Fruit fly (Drosophila melanogaster) whole organism, embryonic: ENCODE data around the gene CG4459.

ENCODE experiments used
- Adf1 ChIP-seq: fragments of 200-800 bp; sonication (Bioruptor generic); IDR thresholded peaks from 2 replicates; pipeline ENCODE4 v1.3.6; 2022; ENCODE audit warnings: missing biosample characterization, missing genetic modification characterization
- Aef1 ChIP-seq: fragments of 200-800 bp; sonication (Bioruptor generic); IDR thresholded peaks from 3 replicates; pipeline ENCODE4 v1.3.6; 2022; ENCODE audit warnings: missing biosample characterization, missing genetic modification characterization
- Bteb2 ChIP-seq: fragments of 200-800 bp; sonication (Bioruptor generic); optimal IDR thresholded peaks from 2 replicates; lab custom pipeline; 2016; ENCODE audit warnings: missing biosample characterization, missing genetic modification characterization
- CG10147 ChIP-seq: fragments of 200-800 bp; sonication (Bioruptor generic); optimal IDR thresholded peaks from 2 replicates; lab custom pipeline; 2019; ENCODE audit warnings: missing biosample characterization, mild to moderate bottlenecking, missing genetic modification characterization, moderate library complexity
- CG11093 ChIP-seq: fragments of 200-800 bp; sonication (Bioruptor generic); IDR thresholded peaks from 3 replicates; pipeline ENCODE4 v1.3.6; 2022; ENCODE audit warnings: missing biosample characterization, missing genetic modification characterization
- CG11456 ChIP-seq: fragments of 200-800 bp; sonication (Bioruptor generic); IDR thresholded peaks from 3 replicates; pipeline ENCODE4 v1.3.6; 2022; ENCODE audit warnings: missing biosample characterization, missing genetic modification characterization
- CG12104 ChIP-seq: fragments of 200-800 bp; sonication (Bioruptor generic); optimal IDR thresholded peaks from 3 replicates; lab custom pipeline; 2016; ENCODE audit warnings: missing biosample characterization, missing genetic modification characterization
- CG12299 ChIP-seq: fragments of 200-800 bp; sonication (Bioruptor generic); optimal IDR thresholded peaks from 2 replicates; lab custom pipeline; 2018; ENCODE audit warnings: missing biosample characterization, mild to moderate bottlenecking, missing genetic modification characterization
- CG1529 ChIP-seq: fragments of 200-800 bp; sonication (Bioruptor generic); optimal IDR thresholded peaks from 3 replicates; lab custom pipeline; 2018; ENCODE audit warnings: missing biosample characterization, missing genetic modification characterization
- CG15601 ChIP-seq: fragments of 200-800 bp; sonication (Bioruptor generic); optimal IDR thresholded peaks from 3 replicates; lab custom pipeline; 2019; ENCODE audit warnings: missing biosample characterization, mild to moderate bottlenecking, missing genetic modification characterization, moderate library complexity
- CG16813 ChIP-seq: fragments of 200-800 bp; sonication (Bioruptor generic); IDR thresholded peaks from 3 replicates; pipeline ENCODE4 v1.3.6; 2022; ENCODE audit warnings: missing biosample characterization, missing genetic modification characterization; ENCODE audit not compliant: partially characterized antibody
- CG16863 ChIP-seq: fragments of 200-800 bp; sonication (Bioruptor generic); optimal IDR thresholded peaks from 3 replicates; lab custom pipeline; 2016; ENCODE audit warnings: missing biosample characterization, missing genetic modification characterization
- CG18764 ChIP-seq: fragments of 200-800 bp; sonication (Bioruptor generic); optimal IDR thresholded peaks from 3 replicates; lab custom pipeline; 2016; ENCODE audit warnings: missing biosample characterization, missing genetic modification characterization
- CG2199 ChIP-seq: fragments of 200-800 bp; sonication (Bioruptor generic); IDR thresholded peaks from 3 replicates; pipeline ENCODE4 v1.3.6; 2022; ENCODE audit warnings: missing biosample characterization, missing genetic modification characterization
- CG3407 ChIP-seq: fragments of 200-800 bp; sonication (Bioruptor generic); optimal IDR thresholded peaks from 2 replicates; lab custom pipeline; 2018; ENCODE audit warnings: missing biosample characterization, mild to moderate bottlenecking, missing genetic modification characterization
- CG34224 ChIP-seq: fragments of 200-800 bp; sonication (Bioruptor generic); IDR thresholded peaks from 3 replicates; pipeline ENCODE4 v1.3.6; 2022; ENCODE audit warnings: missing biosample characterization, missing genetic modification characterization; ENCODE audit not compliant: partially characterized antibody
- CG3726 ChIP-seq: fragments of 200-800 bp; sonication (Bioruptor generic); IDR thresholded peaks from 3 replicates; pipeline ENCODE4, ENCODE4 v1.3.6; 2022; ENCODE audit warnings: missing biosample characterization, missing genetic modification characterization
- CG3847 ChIP-seq: fragments of 200-800 bp; sonication (Bioruptor generic); IDR thresholded peaks from 2 replicates; pipeline ENCODE4 v1.3.6; 2022; ENCODE audit warnings: missing biosample characterization, missing genetic modification characterization
- CG4328 ChIP-seq: fragments of 200-800 bp; sonication (Bioruptor generic); optimal IDR thresholded peaks from 3 replicates; lab custom pipeline; 2017; ENCODE audit warnings: missing biosample characterization, missing genetic modification reagents, missing genetic modification characterization
- CG6683 ChIP-seq: fragments of 200-800 bp; sonication (Bioruptor generic); optimal IDR thresholded peaks from 2 replicates; lab custom pipeline; 2017; ENCODE audit warnings: missing biosample characterization, mild to moderate bottlenecking, missing genetic modification characterization, missing genetic modification reagents
- Camta ChIP-seq: fragments of 200-800 bp; sonication (Bioruptor generic); optimal IDR thresholded peaks from 2 replicates; lab custom pipeline; 2016; ENCODE audit warnings: missing biosample characterization, missing genetic modification characterization
- D19A ChIP-seq: fragments of 200-800 bp; optimal IDR thresholded peaks from 3 replicates; lab custom pipeline; 2019; ENCODE audit warnings: missing biosample characterization, mild to moderate bottlenecking, missing genetic modification characterization, moderate library complexity
- Dad ChIP-seq: fragments of 200-800 bp; sonication (Bioruptor generic); optimal IDR thresholded peaks from 3 replicates; lab custom pipeline; 2016; ENCODE audit warnings: missing biosample characterization, missing genetic modification characterization
- Doc2 ChIP-seq: fragments of 200-800 bp; sonication (Bioruptor generic); IDR thresholded peaks from 2 replicates; pipeline ENCODE4 v1.3.6; 2022; ENCODE audit warnings: missing biosample characterization, missing genetic modification characterization
- Dp ChIP-seq: fragments of 200-800 bp; sonication (Bioruptor generic); optimal IDR thresholded peaks from 2 replicates; lab custom pipeline; 2018; ENCODE audit warnings: missing biosample characterization, mild to moderate bottlenecking, missing genetic modification characterization, moderate library complexity
- Dref ChIP-seq: fragments of 200-800 bp; sonication (Bioruptor generic); IDR thresholded peaks from 2 replicates; pipeline ENCODE4 v1.3.6; 2022; ENCODE audit warnings: missing biosample characterization, missing genetic modification characterization
- ERR ChIP-seq: fragments of 200-800 bp; sonication (Bioruptor generic); optimal IDR thresholded peaks from 2 replicates; lab custom pipeline; 2016; ENCODE audit warnings: missing biosample characterization, missing genetic modification characterization
- Fer2 ChIP-seq: fragments of 200-800 bp; sonication (Bioruptor generic); optimal IDR thresholded peaks from 2 replicates; lab custom pipeline; 2018; ENCODE audit warnings: missing biosample characterization, mild to moderate bottlenecking, missing genetic modification characterization, moderate library complexity
- Hr39 ChIP-seq: fragments of >200 bp; optimal IDR thresholded peaks from 2 replicates; lab custom pipeline; 2017
- Hr51 ChIP-seq, 2 experiments: fragments of 200-800 bp; sonication (Bioruptor generic); optimal IDR thresholded peaks; 2 replicates in 1 of 2; 3 replicates in 1 of 2; lab custom pipeline; 2016 to 2018; ENCODE audit warnings: missing biosample characterization in 2 of 2, missing genetic modification characterization in 2 of 2, mild to moderate bottlenecking in 1 of 2, moderate library complexity in 1 of 2
- Hsf ChIP-seq: fragments of 200-800 bp; sonication (Bioruptor generic); optimal IDR thresholded peaks from 3 replicates; lab custom pipeline; 2016; ENCODE audit warnings: missing biosample characterization, missing genetic modification characterization
- Max ChIP-seq: fragments of 200-800 bp; sonication (Bioruptor generic); optimal IDR thresholded peaks from 2 replicates; lab custom pipeline; 2016; ENCODE audit warnings: missing biosample characterization, mild to moderate bottlenecking, missing genetic modification characterization
- Oli ChIP-seq: fragments of 200-800 bp; sonication (Bioruptor generic); optimal IDR thresholded peaks from 2 replicates; lab custom pipeline; 2018; ENCODE audit warnings: missing biosample characterization, mild to moderate bottlenecking, missing genetic modification characterization, moderate library complexity
- Pdp1 ChIP-seq, 2 experiments: fragments of 200-800 bp; sonication (Bioruptor generic); optimal IDR thresholded peaks; 3 replicates each; lab custom pipeline; 2016; ENCODE audit warnings: missing biosample characterization in 2 of 2, missing genetic modification characterization in 2 of 2, mild to moderate bottlenecking in 1 of 2, moderate library complexity in 1 of 2
- Rx ChIP-seq: fragments of 200-800 bp; sonication (Bioruptor generic); IDR thresholded peaks from 2 replicates; pipeline ENCODE4 v1.3.6; 2022; ENCODE audit warnings: missing biosample characterization, missing genetic modification characterization
- Sox102F ChIP-seq: fragments of 200-800 bp; sonication (Bioruptor generic); optimal IDR thresholded peaks from 2 replicates; lab custom pipeline; 2018; ENCODE audit warnings: missing biosample characterization, mild to moderate bottlenecking, missing genetic modification characterization, moderate library complexity
- ato ChIP-seq: fragments of 200-800 bp; sonication (Bioruptor generic); IDR thresholded peaks from 2 replicates; pipeline ENCODE4 v1.3.6; 2022; ENCODE audit warnings: missing biosample characterization, missing genetic modification characterization; ENCODE audit not compliant: partially characterized antibody
- btn ChIP-seq: fragments of 200-800 bp; sonication (Bioruptor generic); optimal IDR thresholded peaks from 2 replicates; lab custom pipeline; 2016; ENCODE audit warnings: missing biosample characterization, missing genetic modification characterization
- emc ChIP-seq: fragments of 200-800 bp; sonication (Bioruptor generic); optimal IDR thresholded peaks from 2 replicates; lab custom pipeline; 2016; ENCODE audit warnings: missing biosample characterization, missing genetic modification characterization
- ftz-f1 ChIP-seq: fragments of 200-800 bp; sonication (Bioruptor generic); optimal IDR thresholded peaks from 2 replicates; lab custom pipeline; 2016; ENCODE audit warnings: missing biosample characterization, missing genetic modification characterization
- gce ChIP-seq: fragments of 200-800 bp; sonication (Bioruptor generic); IDR thresholded peaks from 3 replicates; pipeline ENCODE4 v1.3.6; 2022; ENCODE audit warnings: missing biosample characterization, missing genetic modification characterization
- hb ChIP-seq: fragments of 200-800 bp; sonication (Bioruptor generic); IDR thresholded peaks from 3 replicates; pipeline ENCODE4 v1.3.6; 2022; ENCODE audit warnings: missing biosample characterization, missing genetic modification characterization; ENCODE audit not compliant: partially characterized antibody
- hbn ChIP-seq: fragments of 200-800 bp; sonication (Bioruptor generic); IDR thresholded peaks from 2 replicates; pipeline ENCODE4 v1.3.6; 2022; ENCODE audit warnings: missing biosample characterization, missing genetic modification characterization; ENCODE audit not compliant: partially characterized antibody
- lmd ChIP-seq: fragments of 200-800 bp; sonication (Bioruptor generic); IDR thresholded peaks from 2 replicates; pipeline ENCODE4 v1.3.6; 2022; ENCODE audit warnings: missing biosample characterization, missing genetic modification characterization
- org-1 ChIP-seq: fragments of 200-800 bp; sonication (Bioruptor generic); optimal IDR thresholded peaks from 2 replicates; lab custom pipeline; 2017; ENCODE audit warnings: missing biosample characterization, missing genetic modification characterization
- pan ChIP-seq, 4 experiments: fragments of >200 bp in 3 of 4; fragments of 200-800 bp in 1 of 4; sonication (Bioruptor generic) in 1 of 4; optimal IDR thresholded peaks in 3 of 4; IDR thresholded peaks in 1 of 4; 2 replicates each; pipeline versions ENCODE4 v1.3.6 to Lab custom; 2017 to 2022; ENCODE audit warnings: missing biosample characterization in 2 of 4, missing genetic modification characterization in 2 of 4, mixed read lengths in 1 of 4
- phol ChIP-seq: fragments of 200-800 bp; sonication (Bioruptor generic); optimal IDR thresholded peaks from 3 replicates; lab custom pipeline; 2018; ENCODE audit warnings: missing biosample characterization, mild to moderate bottlenecking, missing genetic modification characterization, moderate library complexity
- row ChIP-seq: fragments of 200-800 bp; sonication (Bioruptor generic); IDR thresholded peaks from 3 replicates; pipeline ENCODE4 v1.3.6; 2022; ENCODE audit warnings: missing biosample characterization, missing genetic modification characterization
- wdn ChIP-seq: fragments of 200-800 bp; sonication (Bioruptor generic); IDR thresholded peaks from 2 replicates; pipeline ENCODE4 v1.3.6; 2022; ENCODE audit warnings: missing biosample characterization, missing genetic modification characterization

The CG4459 gene

dm6 chr3R:19880431-19880939 lies 48.0 kb downstream of the CG4459 start (continued):
- TF ChIP-seq CG11093, result 0 out of 3 replicates have a peak, but pooled peaks have one; percentile 29
- TF ChIP-seq Aef1 (GFP tag; lab: Robert Waterston, UW), result peak; percentile 63; the same call in 2 of the 3 replicates
- TF ChIP-seq CG34224 (GFP tag; lab: Robert Waterston, UW), result 0 out of 3 replicates have a peak, but pooled peaks have one; percentile 16
- TF ChIP-seq CG10147, result peak; percentile 54
- TF ChIP-seq gce (GFP tag; lab: Robert Waterston, UW), result peak; percentile 46; the same call in 1 of the 3 replicates
- peak in 1 of 2 experiments; percentile 75 for TF ChIP-seq Hr51 (GFP tag; optimal IDR thresholded peaks at IDR 0.05; lab: Kevin White, UChicago)
- TF ChIP-seq Oli (tag; lab: Kevin White, UChicago), result peak; percentile 60
- no peak for TF ChIP-seq pan (optimal IDR thresholded peaks at IDR 0.05; lab: Kevin White, UChicago)
- peak in 1 of 2 experiments; percentile 44 for TF ChIP-seq pan (GFP tag; optimal IDR thresholded peaks at IDR 0.05 in 1 of 2, IDR thresholded peaks at IDR 0.05 in 1 of 2)
- peak; percentile 39 for TF ChIP-seq D19A (tag; lab: Kevin White, UChicago)
- TF ChIP-seq CG1529 (GFP tag; lab: Kevin White, UChicago), result no peak
- TF ChIP-seq btn (GFP tag; lab: Kevin White, UChicago), result peak; percentile 37
- no peak for TF ChIP-seq CG18764 (GFP tag; lab: Kevin White, UChicago)
- no peak for TF ChIP-seq emc (GFP tag; lab: Kevin White, UChicago)
- peak; percentile 36 for TF ChIP-seq CG12104
- peak; percentile 17 for TF ChIP-seq CG3407 (GFP tag; lab: Kevin White, UChicago)
- no peak for TF ChIP-seq Dref
- TF ChIP-seq Doc2 (GFP tag; lab: Robert Waterston, UW), result no peak
- TF ChIP-seq Dp (GFP tag; lab: Kevin White, UChicago), result no peak
- TF ChIP-seq Bteb2 (GFP tag; lab: Kevin White, UChicago), result no peak
- peak; percentile 26 for TF ChIP-seq Dad (GFP tag; lab: Kevin White, UChicago)
- peak in 1 of 2 experiments; percentile 35 for TF ChIP-seq Pdp1 (GFP tag; optimal IDR thresholded peaks at IDR 0.05; lab: Kevin White, UChicago)
- TF ChIP-seq phol, result peak; percentile 56
- no peak for TF ChIP-seq CG3726 (GFP tag; lab: Robert Waterston, UW)
- peak; percentile 11 for TF ChIP-seq org-1 (GFP tag; lab: Kevin White, UChicago)
- TF ChIP-seq CG16863 (GFP tag; lab: Kevin White, UChicago), result peak; percentile 18
- TF ChIP-seq CG16813 (GFP tag; lab: Robert Waterston, UW), result no peak
- peak; percentile 74 for TF ChIP-seq CG4328 (GFP tag; lab: Kevin White, UChicago)
- TF ChIP-seq row (GFP tag; lab: Robert Waterston, UW), result peak; percentile 87
- no peak for TF ChIP-seq hbn (GFP tag; lab: Robert Waterston, UW)
- TF ChIP-seq CG15601 (tag; lab: Kevin White, UChicago), result peak; percentile 56
- TF ChIP-seq Adf1 (GFP tag; lab: Robert Waterston, UW), result peak; percentile 35; the same call in 1 of the 2 replicates
- TF ChIP-seq Hr39, result no peak
- peak; percentile 44 for TF ChIP-seq ERR (GFP tag; lab: Kevin White, UChicago)
- TF ChIP-seq ato (GFP tag; lab: Robert Waterston, UW), result no peak; the same call in 1 of the 2 replicates
- TF ChIP-seq CG6683 (GFP tag; lab: Kevin White, UChicago), result peak; percentile 12
- peak; percentile 51; the same call in 1 of the 2 replicates for TF ChIP-seq wdn (GFP tag; lab: Robert Waterston, UW)
- peak; percentile 34 for TF ChIP-seq Hsf (GFP tag; lab: Kevin White, UChicago)
- TF ChIP-seq CG12299 (tag; lab: Kevin White, UChicago), result peak; percentile 44
- TF ChIP-seq lmd (GFP tag; lab: Robert Waterston, UW), result 0 out of 2 replicates have a peak, but pooled peaks have one; percentile 15
- TF ChIP-seq Rx, result no peak
- 0 out of 3 replicates have a peak, but pooled peaks have one; percentile 52 for TF ChIP-seq CG2199
- no peak for TF ChIP-seq hb
- peak; percentile 37 for TF ChIP-seq Camta (GFP tag; lab: Kevin White, UChicago)
- peak; percentile 32 for TF ChIP-seq Sox102F (GFP tag; lab: Kevin White, UChicago)
- peak; percentile 55 for TF ChIP-seq CG3847 (GFP tag; lab: Robert Waterston, UW)
- no peak for TF ChIP-seq Max (GFP tag; lab: Kevin White, UChicago)
- no peak for TF ChIP-seq ftz-f1 (GFP tag; lab: Kevin White, UChicago)
- no peak for TF ChIP-seq CG11456 (GFP tag; lab: Robert Waterston, UW)
- peak; percentile 1 for TF ChIP-seq Fer2 (tag; lab: Kevin White, UChicago)
